Fruit fly (Drosophila melanogaster): ENCODE measurements around the gene CG32269.

CG32269 gene

DNA sequence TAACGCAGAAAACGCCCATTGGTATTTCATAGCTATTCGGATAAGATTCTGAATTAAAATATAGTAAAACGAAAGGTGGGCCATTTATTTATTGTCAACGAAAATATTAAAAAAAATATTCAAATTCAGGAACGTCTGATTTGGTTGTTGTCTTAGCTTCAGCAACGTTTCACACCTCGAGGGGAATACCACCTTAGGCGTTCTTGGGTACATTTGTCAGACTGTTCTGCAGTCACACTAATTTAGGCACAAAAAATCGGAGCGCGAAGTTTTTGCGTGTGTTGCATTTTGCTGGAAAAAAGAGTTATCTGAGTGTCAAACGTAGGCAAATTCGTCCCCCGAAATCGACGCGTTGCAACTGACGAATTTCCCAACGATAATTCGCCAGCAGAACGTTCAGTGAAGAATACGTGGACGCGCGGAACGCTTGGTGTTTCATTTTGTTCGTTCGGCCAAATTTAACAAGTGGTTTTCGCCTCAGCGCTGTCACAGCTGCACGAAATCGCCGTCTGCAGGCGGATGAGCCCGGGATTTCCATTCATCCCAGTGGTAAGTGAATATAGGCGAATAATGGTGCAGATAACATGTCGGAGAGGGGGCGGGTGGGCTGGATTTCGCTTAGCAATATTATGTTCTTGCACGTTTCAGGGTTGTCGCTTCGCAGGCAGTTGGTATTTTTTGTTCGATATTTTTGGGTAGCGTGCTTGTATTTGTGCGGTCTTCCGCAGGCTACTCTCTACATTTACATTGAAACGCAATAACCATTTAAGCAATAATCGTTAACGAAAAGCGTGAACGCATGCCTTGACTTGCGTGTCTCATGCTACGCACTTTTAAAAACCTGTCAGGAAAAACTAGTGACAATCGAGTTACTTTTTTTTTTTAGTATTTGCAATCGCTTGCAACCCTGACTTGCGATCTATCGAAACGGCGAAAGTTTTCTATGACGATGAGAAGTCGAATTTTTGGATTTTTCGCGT lies 16.2 kb upstream of the CG32269 start, which contains the start of gene Larp4B (continued):
- TF ChIP-seq CG1603 (tag; optimal IDR thresholded peaks at IDR 0.05), result no peak
- TF ChIP-seq zf30C (GFP tag; optimal IDR thresholded peaks at IDR 0.05), result no peak
- TF ChIP-seq Sry-δ (GFP tag; optimal IDR thresholded peaks at IDR 0.05), result peak; percentile 69
- TF ChIP-seq shn (GFP tag; optimal IDR thresholded peaks at IDR 0.05), result no peak
- no peak for TF ChIP-seq CG14050 (GFP tag; IDR thresholded peaks at IDR 0.05)
- no peak for TF ChIP-seq CG16863 (GFP tag; optimal IDR thresholded peaks at IDR 0.05)
- peak; percentile 71 for TF ChIP-seq Dp (GFP tag; optimal IDR thresholded peaks at IDR 0.05)
- no peak for TF ChIP-seq CG18599 (GFP tag; optimal IDR thresholded peaks at IDR 0.05)
- TF ChIP-seq slou (GFP tag; optimal IDR thresholded peaks at IDR 0.05), result no peak
- no peak for TF ChIP-seq CG11093 (GFP tag; IDR thresholded peaks at IDR 0.05)
- peak; percentile 58 for TF ChIP-seq CG13624 (GFP tag; optimal IDR thresholded peaks at IDR 0.05)
- TF ChIP-seq CG12744 (GFP tag; optimal IDR thresholded peaks at IDR 0.05), result no peak
- peak; percentile 47 for TF ChIP-seq CG3847 (GFP tag; IDR thresholded peaks at IDR 0.05)
- 0 out of 3 replicates have a peak, but pooled peaks have one; percentile 17 for TF ChIP-seq CG2199 (GFP tag; IDR thresholded peaks at IDR 0.05)
- TF ChIP-seq CG11695 (GFP tag; IDR thresholded peaks at IDR 0.05), result no peak
- TF ChIP-seq CG13775 (GFP tag; optimal IDR thresholded peaks at IDR 0.05), result peak; percentile 37
- no peak for TF ChIP-seq CG17802 (tag; optimal IDR thresholded peaks at IDR 0.05)
- TF ChIP-seq wdn (GFP tag; IDR thresholded peaks at IDR 0.05), result no peak
- TF ChIP-seq CG8478 (optimal IDR thresholded peaks at IDR 0.05), result peak; percentile 56
- TF ChIP-seq maf-S (GFP tag; optimal IDR thresholded peaks at IDR 0.05), result no peak
- TF ChIP-seq CG3407 (GFP tag; optimal IDR thresholded peaks at IDR 0.05), result no peak
- TF ChIP-seq Oaz (GFP tag; IDR thresholded peaks at IDR 0.05), result no peak
- peak; percentile 44; the same call in 1 of the 3 replicates for TF ChIP-seq Dbx (GFP tag; IDR thresholded peaks at IDR 0.05)
- TF ChIP-seq CG1602 (GFP tag; optimal IDR thresholded peaks at IDR 0.05), result no peak
- no peak for TF ChIP-seq tll (GFP tag; optimal IDR thresholded peaks at IDR 0.05)
- TF ChIP-seq CG11504 (tag; optimal IDR thresholded peaks at IDR 0.05), result no peak
- TF ChIP-seq sens (GFP tag), result peak; percentile 80

dm6 chr3L:3223390-3223914 lies 14.7 kb upstream of the CG32269 start:
- TF ChIP-seq CG7987 (GFP tag; optimal IDR thresholded peaks at IDR 0.05) (peak; percentile 89), CG7271 (tag; optimal IDR thresholded peaks at IDR 0.05) (no peak), croc (GFP tag; conservative IDR thresholded peaks at IDR 0.05) (no peak), ind (GFP tag; optimal IDR thresholded peaks at IDR 0.05) (no peak), CG13287 (GFP tag; IDR thresholded peaks at IDR 0.05; ENCODE audit: partially characterized antibody) (peak; percentile 11; the same call in 1 of the 2 replicates), hb (GFP tag; IDR thresholded peaks at IDR 0.05; ENCODE audit: partially characterized antibody) (no peak), CG34224 (GFP tag; IDR thresholded peaks at IDR 0.05; ENCODE audit: partially characterized antibody) (0 out of 3 replicates have a peak, but pooled peaks have one; percentile 41), Scr (GFP tag; IDR thresholded peaks at IDR 0.05; ENCODE audit: partially characterized antibody) (peak; percentile 2; the same call in 1 of the 2 replicates), CG6254 (GFP tag; optimal IDR thresholded peaks at IDR 0.05) (no peak), MESR4 (GFP tag; optimal IDR thresholded peaks at IDR 0.05) (peak; percentile 99), CG13775 (GFP tag; optimal IDR thresholded peaks at IDR 0.05) (no peak), CG11093 (GFP tag; IDR thresholded peaks at IDR 0.05) (no peak), cg (GFP tag; optimal IDR thresholded peaks at IDR 0.05) (peak; percentile 93), HLH4C (GFP tag; IDR thresholded peaks at IDR 0.05; ENCODE audit: partially characterized antibody) (0 out of 3 replicates have a peak, but pooled peaks have one; percentile 2), Pdp1 (GFP tag; optimal IDR thresholded peaks at IDR 0.05) (peak in 1 of 2 experiments; percentile 32), chinmo (GFP tag; IDR thresholded peaks at IDR 0.05; ENCODE audit: partially characterized antibody) (0 out of 4 replicates have a peak, but pooled peaks have one; percentile 7), Mrtf (GFP tag; IDR thresholded peaks at IDR 0.05) (no peak), CG12659 (GFP tag; optimal IDR thresholded peaks at IDR 0.05) (no peak), sens-2 (GFP tag; IDR thresholded peaks at IDR 0.05) (no peak), sens (GFP tag) (peak; percentile 11), unc-4 (GFP tag; IDR thresholded peaks at IDR 0.05; ENCODE audit: partially characterized antibody) (0 out of 2 replicates have a peak, but pooled peaks have one; percentile 24), CG17829 (tag; optimal IDR thresholded peaks at IDR 0.05) (no peak), zf30C (GFP tag; optimal IDR thresholded peaks at IDR 0.05) (no peak)
